Fruit fly (Drosophila melanogaster) whole organism, embryonic: Measurements from ENCODE around the gene Rrp45.
A peak's percentile ranks its signal among the peaks of the same experiment; 100 is the strongest.

Experiments
- Atf-2 ChIP-seq: fragments of 200-800 bp; sonication (Bioruptor generic); optimal IDR thresholded peaks from 2 replicates; lab custom pipeline; 2016; ENCODE audit warnings: missing biosample characterization, missing genetic modification characterization
- B-H1 ChIP-seq: fragments of 200-800 bp; sonication (Bioruptor generic); IDR thresholded peaks from 3 replicates; pipeline ENCODE4 v1.3.6; 2022; ENCODE audit warnings: missing biosample characterization, missing genetic modification characterization
- CG13624 ChIP-seq: fragments of 200-800 bp; sonication (Bioruptor generic); optimal IDR thresholded peaks from 2 replicates; lab custom pipeline; 2016; ENCODE audit warnings: missing biosample characterization, missing genetic modification characterization
- CG13775 ChIP-seq: fragments of 200-800 bp; sonication (Bioruptor generic); optimal IDR thresholded peaks from 3 replicates; lab custom pipeline; 2017; ENCODE audit warnings: missing biosample characterization, mild to moderate bottlenecking, missing genetic modification characterization
- CG13894 ChIP-seq: fragments of 200-800 bp; sonication (Bioruptor generic); optimal IDR thresholded peaks from 3 replicates; lab custom pipeline; 2018; ENCODE audit warnings: missing biosample characterization, mild to moderate bottlenecking, missing genetic modification characterization, moderate library complexity
- CG17328 ChIP-seq: fragments of 200-800 bp; sonication (Bioruptor generic); IDR thresholded peaks from 2 replicates; pipeline ENCODE4 v1.3.6; 2022; ENCODE audit warnings: missing biosample characterization, missing genetic modification characterization
- CG17361 ChIP-seq: fragments of 200-800 bp; sonication (Bioruptor generic); IDR thresholded peaks from 3 replicates; pipeline ENCODE4 v1.3.6; 2022; ENCODE audit warnings: missing biosample characterization, missing genetic modification characterization
- CG18599 ChIP-seq: fragments of 200-800 bp; sonication (Bioruptor generic); optimal IDR thresholded peaks from 3 replicates; lab custom pipeline; 2017; ENCODE audit warnings: missing biosample characterization, missing genetic modification characterization, mild to moderate bottlenecking, moderate library complexity, missing genetic modification reagents
- CG2120 ChIP-seq: fragments of 200-800 bp; sonication (Bioruptor generic); optimal IDR thresholded peaks from 3 replicates; lab custom pipeline; 2016; ENCODE audit warnings: missing biosample characterization, missing genetic modification characterization
- CG3281 ChIP-seq: fragments of 200-800 bp; sonication (Bioruptor generic); optimal IDR thresholded peaks from 3 replicates; lab custom pipeline; 2017; ENCODE audit warnings: missing biosample characterization, mild to moderate bottlenecking, missing genetic modification characterization
- CG34376 ChIP-seq: fragments of 200-800 bp; sonication (Bioruptor generic); optimal IDR thresholded peaks from 2 replicates; lab custom pipeline; 2018; ENCODE audit warnings: missing biosample characterization, mild to moderate bottlenecking, missing genetic modification characterization
- CG6854 ChIP-seq: fragments of 200-800 bp; sonication (Bioruptor generic); optimal IDR thresholded peaks from 3 replicates; lab custom pipeline; 2017; ENCODE audit warnings: missing biosample characterization, mild to moderate bottlenecking, missing genetic modification characterization
- CG8924 ChIP-seq: fragments of 200-800 bp; optimal IDR thresholded peaks from 3 replicates; lab custom pipeline; 2019; ENCODE audit warnings: missing biosample characterization, mild to moderate bottlenecking, missing genetic modification characterization, moderate library complexity
- CG9817 ChIP-seq: fragments of 200-800 bp; sonication (Bioruptor generic); optimal IDR thresholded peaks from 2 replicates; lab custom pipeline; 2018; ENCODE audit warnings: missing biosample characterization, mild to moderate bottlenecking, missing genetic modification characterization, moderate library complexity
- CrebB ChIP-seq: fragments of 200-800 bp; sonication (Bioruptor generic); optimal IDR thresholded peaks from 3 replicates; lab custom pipeline; 2018; ENCODE audit warnings: missing biosample characterization, mild to moderate bottlenecking, missing genetic modification characterization
- Dll ChIP-seq: fragments of 200-800 bp; sonication (Bioruptor generic); IDR thresholded peaks from 4 replicates; pipeline ENCODE4 v1.3.6; 2022; ENCODE audit warnings: missing biosample characterization, missing genetic modification characterization; ENCODE audit not compliant: partially characterized antibody
- Dp ChIP-seq: fragments of 200-800 bp; sonication (Bioruptor generic); optimal IDR thresholded peaks from 2 replicates; lab custom pipeline; 2018; ENCODE audit warnings: missing biosample characterization, mild to moderate bottlenecking, missing genetic modification characterization, moderate library complexity
- E2f1 ChIP-seq: fragments of 200-800 bp; sonication (Bioruptor generic); IDR thresholded peaks from 2 replicates; pipeline ENCODE4 v1.3.6; 2022; ENCODE audit warnings: missing biosample characterization, missing genetic modification characterization
- Eip74EF ChIP-seq, 2 experiments: fragments of 200-800 bp in 1 of 2; fragments of >200 bp in 1 of 2; sonication (Bioruptor generic) in 1 of 2; optimal IDR thresholded peaks; 2 replicates each; lab custom pipeline; 2017 to 2019; ENCODE audit warnings: missing biosample characterization in 2 of 2, missing genetic modification characterization in 2 of 2, mild to moderate bottlenecking in 1 of 2, moderate library complexity in 1 of 2
- HLH54F ChIP-seq: fragments of 200-800 bp; sonication (Bioruptor generic); optimal IDR thresholded peaks from 3 replicates; lab custom pipeline; 2016; ENCODE audit warnings: missing biosample characterization, missing genetic modification characterization
- Hr3 ChIP-seq: fragments of 200-800 bp; sonication (Bioruptor generic); optimal IDR thresholded peaks from 3 replicates; lab custom pipeline; 2016; ENCODE audit warnings: missing biosample characterization, missing genetic modification characterization
- Jarid2 ChIP-seq: fragments of 200-800 bp; sonication (Bioruptor generic); optimal IDR thresholded peaks from 3 replicates; lab custom pipeline; 2017; ENCODE audit warnings: mild to moderate bottlenecking, missing biosample characterization, missing genetic modification reagents, missing genetic modification characterization
- Nf-YC ChIP-seq: fragments of 200-800 bp; optimal IDR thresholded peaks from 3 replicates; lab custom pipeline; 2019; ENCODE audit warnings: missing biosample characterization, mild to moderate bottlenecking, missing genetic modification characterization, moderate library complexity
- Pdp1 ChIP-seq, 2 experiments: fragments of 200-800 bp; sonication (Bioruptor generic); optimal IDR thresholded peaks; 3 replicates each; lab custom pipeline; 2016; ENCODE audit warnings: missing biosample characterization in 2 of 2, missing genetic modification characterization in 2 of 2, mild to moderate bottlenecking in 1 of 2, moderate library complexity in 1 of 2
- Stat92E ChIP-seq, 3 experiments: fragments of >200 bp in 2 of 3; fragments of 200-800 bp in 1 of 3; sonication (Bioruptor generic) in 1 of 3; optimal IDR thresholded peaks; 2 replicates each; lab custom pipeline; 2017 to 2019; ENCODE audit warnings: missing biosample characterization in 3 of 3, missing genetic modification characterization in 3 of 3, mild to moderate bottlenecking in 1 of 3, moderate library complexity in 1 of 3
- Xbp1 ChIP-seq: fragments of 200-800 bp; sonication (Bioruptor generic); optimal IDR thresholded peaks from 3 replicates; lab custom pipeline; 2016; ENCODE audit warnings: missing biosample characterization, mild to moderate bottlenecking, missing genetic modification characterization
- crol ChIP-seq: fragments of 200-800 bp; sonication (Bioruptor generic); IDR thresholded peaks from 2 replicates; pipeline ENCODE4 v1.3.6; 2022; ENCODE audit warnings: missing biosample characterization, missing genetic modification characterization
- dmrt11E ChIP-seq: fragments of 200-800 bp; sonication (Bioruptor generic); optimal IDR thresholded peaks from 3 replicates; lab custom pipeline; 2018; ENCODE audit warnings: missing biosample characterization, mild to moderate bottlenecking, missing genetic modification characterization, moderate library complexity
- eve ChIP-seq, 2 experiments: fragments of >200 bp; optimal IDR thresholded peaks; 2 replicates each; lab custom pipeline; 2017; ENCODE audit warnings: missing biosample characterization in 2 of 2, missing genetic modification characterization in 2 of 2
- exex ChIP-seq: fragments of 200-800 bp; sonication (Bioruptor generic); optimal IDR thresholded peaks from 4 replicates; lab custom pipeline; 2018; ENCODE audit warnings: missing biosample characterization, mild to moderate bottlenecking, missing genetic modification characterization, moderate library complexity
- grn ChIP-seq: fragments of 200-800 bp; sonication (Bioruptor generic); optimal IDR thresholded peaks from 3 replicates; lab custom pipeline; 2017; ENCODE audit warnings: missing biosample characterization, missing genetic modification characterization
- jumu ChIP-seq: fragments of 200-800 bp; sonication (Bioruptor generic); optimal IDR thresholded peaks from 3 replicates; lab custom pipeline; 2016; ENCODE audit warnings: missing biosample characterization, missing genetic modification characterization
- mirr ChIP-seq: fragments of 200-800 bp; sonication (Bioruptor generic); optimal IDR thresholded peaks from 3 replicates; lab custom pipeline; 2018; ENCODE audit warnings: missing biosample characterization, mild to moderate bottlenecking, missing genetic modification characterization
- pnt ChIP-seq: fragments of 200-800 bp; sonication (Bioruptor generic); optimal IDR thresholded peaks from 3 replicates; lab custom pipeline; 2016; ENCODE audit warnings: missing biosample characterization, missing genetic modification characterization
- sd ChIP-seq: fragments of 200-800 bp; sonication (Bioruptor generic); optimal IDR thresholded peaks from 3 replicates; lab custom pipeline; 2018; ENCODE audit warnings: missing biosample characterization, mild to moderate bottlenecking, missing genetic modification characterization, moderate library complexity
- sens ChIP-seq: fragments of 200-800 bp; sonication (Bioruptor generic); peaks from one replicate; lab custom pipeline; 2016; ENCODE audit warnings: missing biosample characterization, missing genetic modification characterization
- sim ChIP-seq: fragments of 200-800 bp; sonication (Bioruptor generic); IDR thresholded peaks from 2 replicates; pipeline ENCODE4 v1.3.6; 2022; ENCODE audit warnings: missing biosample characterization, missing genetic modification characterization
- sug ChIP-seq: fragments of 200-800 bp; optimal IDR thresholded peaks from 2 replicates; lab custom pipeline; 2019; ENCODE audit warnings: missing biosample characterization, mild to moderate bottlenecking, missing genetic modification characterization, moderate library complexity
- tgo ChIP-seq: fragments of 200-800 bp; sonication (Bioruptor generic); IDR thresholded peaks from 3 replicates; pipeline ENCODE4 v1.3.6; 2022; ENCODE audit warnings: missing biosample characterization, missing genetic modification characterization
- usp ChIP-seq: fragments of >200 bp; optimal IDR thresholded peaks from 2 replicates; lab custom pipeline; 2017; ENCODE audit warnings: missing biosample characterization, missing genetic modification characterization

Gene Rrp45

DNA sequence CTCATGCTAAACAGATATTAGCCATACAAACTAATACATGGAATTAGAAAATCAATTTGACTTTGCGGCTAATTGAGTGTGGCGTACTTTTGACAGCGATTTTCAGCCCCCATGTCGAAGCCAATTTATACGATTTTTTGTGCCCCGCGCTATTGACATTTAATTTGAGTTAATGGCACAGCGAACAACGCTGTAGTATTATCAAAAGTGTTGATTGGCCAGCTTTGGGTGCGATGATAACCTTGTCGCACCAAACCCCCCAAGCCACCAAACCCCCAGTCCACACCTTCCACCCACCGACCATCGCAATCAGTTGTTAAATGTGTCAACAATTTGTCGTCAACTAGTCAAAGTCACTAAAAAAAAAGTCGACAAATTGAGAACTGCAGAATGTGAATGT, 41.7 kb downstream of the Rrp45 start (continued):
- no peak for TF ChIP-seq eve (GFP tag; optimal IDR thresholded peaks at IDR 0.05; lab: Kevin White, UChicago)
- no peak for TF ChIP-seq sim (GFP tag; lab: Robert Waterston, UW)
- TF ChIP-seq Jarid2 (GFP tag; lab: Kevin White, UChicago): no peak
- no peak for TF ChIP-seq Dp
- TF ChIP-seq CG6854 (GFP tag; lab: Kevin White, UChicago): no peak
- TF ChIP-seq CG8924: no peak
- TF ChIP-seq Atf-2 (GFP tag; lab: Kevin White, UChicago): no peak
- no peak for TF ChIP-seq E2f1 (GFP tag; lab: Robert Waterston, UW)
- peak; percentile 20 for TF ChIP-seq mirr
- TF ChIP-seq Stat92E (GFP tag; optimal IDR thresholded peaks at IDR 0.05; lab: Kevin White, UChicago): no peak
- no peak for TF ChIP-seq Xbp1 (GFP tag; lab: Kevin White, UChicago)
- no peak for TF ChIP-seq CG3281 (GFP tag; lab: Kevin White, UChicago)
- no peak for TF ChIP-seq tgo (GFP tag; lab: Robert Waterston, UW)
- TF ChIP-seq jumu: no peak
- no peak for TF ChIP-seq dmrt11E
- TF ChIP-seq crol: peak; percentile 51
- TF ChIP-seq pnt: no peak
- no peak for TF ChIP-seq CG2120
- no peak for TF ChIP-seq HLH54F
- no peak for TF ChIP-seq Eip74EF (GFP tag; optimal IDR thresholded peaks at IDR 0.05; lab: Kevin White, UChicago)
- no peak for TF ChIP-seq CG17328 (GFP tag; lab: Robert Waterston, UW)
- no peak for TF ChIP-seq B-H1 (GFP tag; lab: Robert Waterston, UW)
- no peak for TF ChIP-seq CG13624 (GFP tag; lab: Kevin White, UChicago)
- no peak for TF ChIP-seq usp (GFP tag; lab: Kevin White, UChicago)
- no peak for TF ChIP-seq CrebB (tag; lab: Kevin White, UChicago)
- no peak for TF ChIP-seq CG13775 (GFP tag; lab: Kevin White, UChicago)
- no peak for TF ChIP-seq CG17361
- TF ChIP-seq Hr3: no peak
- peak; percentile 46 for TF ChIP-seq Nf-YC (tag; lab: Kevin White, UChicago)
- no peak for TF ChIP-seq CG9817 (tag; lab: Kevin White, UChicago)

DNA sequence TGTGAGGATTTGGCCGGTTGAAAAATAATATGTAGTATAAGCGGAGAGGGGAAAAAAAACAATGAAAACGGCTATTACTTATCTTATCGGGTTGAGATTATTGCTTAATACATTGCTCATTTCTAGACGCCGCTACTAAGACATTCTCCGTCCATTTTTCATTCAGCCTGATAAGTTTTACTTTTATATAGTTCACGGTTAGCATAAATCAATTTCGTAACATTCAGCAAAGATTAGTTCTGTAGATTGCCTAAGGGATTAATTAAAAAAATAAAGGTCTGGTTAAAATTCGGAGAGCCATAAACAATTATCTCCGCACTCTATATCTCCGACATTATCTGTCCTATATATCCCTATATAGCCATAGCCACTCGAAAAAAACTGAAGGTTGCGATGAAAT, 43.6 kb downstream of the Rrp45 start:
- peak; percentile 82 for TF ChIP-seq CG34376
- TF ChIP-seq sens (GFP tag; lab: Kevin White, UChicago): no peak
- TF ChIP-seq exex (tag; lab: Kevin White, UChicago): peak; percentile 92
- peak in 1 of 2 experiments; percentile 29 for TF ChIP-seq Pdp1 (GFP tag; optimal IDR thresholded peaks at IDR 0.05; lab: Kevin White, UChicago)
- peak; percentile 58 for TF ChIP-seq sd (tag; lab: Kevin White, UChicago)
- no peak for TF ChIP-seq Dll (GFP tag; lab: Robert Waterston, UW)
- peak; percentile 3 for TF ChIP-seq CG18599 (GFP tag; lab: Kevin White, UChicago)
- TF ChIP-seq CG13894 (tag; lab: Kevin White, UChicago): peak; percentile 8
- TF ChIP-seq E2f1 (GFP tag; lab: Robert Waterston, UW): no peak
- peak; percentile 61 for TF ChIP-seq mirr
- TF ChIP-seq grn (GFP tag; lab: Kevin White, UChicago): peak; percentile 77
- TF ChIP-seq sug (tag; lab: Kevin White, UChicago): peak; percentile 66
